Worm (Caenorhabditis elegans): ENCODE data around the gene Y57E12B.10.

The Y57E12B.10 gene

DNA sequence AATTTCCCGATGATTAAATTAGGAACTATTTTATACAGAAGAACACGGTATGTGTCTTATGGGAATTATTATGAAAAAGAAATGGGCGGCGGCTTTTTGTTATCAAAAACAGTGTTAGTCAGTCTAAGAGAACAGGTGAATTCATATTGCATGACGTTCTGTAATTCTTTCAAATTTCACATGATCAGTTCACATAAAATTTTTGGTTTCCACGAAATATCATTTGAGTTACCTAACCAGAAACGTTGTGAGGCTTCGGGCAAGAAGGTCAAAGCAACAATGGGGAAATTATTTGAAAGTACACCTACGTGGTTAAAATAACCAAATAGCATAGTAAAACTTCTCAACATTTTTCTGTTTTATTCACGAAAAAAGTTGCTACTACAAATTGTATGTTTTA lies at the start of gene Y57E12B.10:
Y57E12B.10 (minus strand) TSS at position 101 of the 400 bp plus-strand sequence.
- TF ChIP-seq fos-1 (tag; optimal IDR thresholded peaks at IDR 0.05) (no peak), nhr-129 (tag; optimal IDR thresholded peaks at IDR 0.05) (no peak), sma-3 (GFP tag; optimal IDR thresholded peaks at IDR 0.05) (no peak)

DNA sequence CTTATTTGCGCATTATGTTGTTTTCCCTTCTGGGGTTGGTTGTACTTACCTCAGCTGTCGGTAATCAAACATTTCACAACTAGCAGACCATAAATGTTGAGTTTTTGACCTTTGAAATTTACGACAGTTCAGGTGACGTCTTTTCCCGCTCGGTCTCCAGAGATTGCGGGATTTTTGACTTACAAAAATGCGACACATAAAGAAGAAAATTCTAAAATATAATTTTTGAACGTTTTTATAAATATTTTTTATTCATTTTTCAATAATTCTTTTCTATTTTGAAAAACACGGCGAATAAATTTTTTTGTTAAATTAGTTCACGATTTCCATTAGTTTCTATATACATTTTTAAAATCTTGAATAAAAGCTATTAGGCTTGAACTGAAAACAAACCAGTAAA lies 47.0 kb upstream of the Y57E12B.10 start, which contains the start of gene nhr-161:
nhr-161 (minus strand) TSS at position 101 of the 400 bp plus-strand sequence.
- TF ChIP-seq nhr-129 (tag; optimal IDR thresholded peaks at IDR 0.05) (no peak), sma-9 (GFP tag; optimal IDR thresholded peaks at IDR 0.05) (no peak), sma-9 (tag; optimal IDR thresholded peaks at IDR 0.05) (no peak), aly-2 (tag; optimal IDR thresholded peaks at IDR 0.05) (no peak), unc-62 (GFP tag; optimal IDR thresholded peaks at IDR 0.05) (no peak), mbf-1 (tag; optimal IDR thresholded peaks at IDR 0.05) (no peak), dmd-4 (tag; optimal IDR thresholded peaks at IDR 0.05) (no peak), nhr-77 (tag; optimal IDR thresholded peaks at IDR 0.05) (no peak), C34F6.9 (tag; optimal IDR thresholded peaks at IDR 0.05) (no peak), mdl-1 (tag; optimal IDR thresholded peaks at IDR 0.05) (no peak), Y55F3AM.14 (GFP tag; optimal IDR thresholded peaks at IDR 0.05) (no peak), nhr-10 (tag; optimal IDR thresholded peaks at IDR 0.05) (no peak), R02D3.7 (tag; optimal IDR thresholded peaks at IDR 0.05) (no peak), F13H6.1 (tag; optimal IDR thresholded peaks at IDR 0.05) (no peak), nhr-12 (tag; optimal IDR thresholded peaks at IDR 0.05) (no peak), elt-1 (tag; optimal IDR thresholded peaks at IDR 0.05) (no peak), nhr-237 (tag; optimal IDR thresholded peaks at IDR 0.05) (no peak), ztf-1 (GFP tag; conservative IDR thresholded peaks at IDR 0.05) (no peak), ztf-4 (tag; optimal IDR thresholded peaks at IDR 0.05) (no peak)

- TF ChIP-seq snpc-4 (tag; optimal IDR thresholded peaks at IDR 0.05) (no peak), ama-1 (optimal IDR thresholded peaks at IDR 0.05) (no peak), unc-62 (GFP tag; optimal IDR thresholded peaks at IDR 0.05) (no peak), elt-3 (tag; optimal IDR thresholded peaks at IDR 0.05) (no peak), ceh-16 (tag; optimal IDR thresholded peaks at IDR 0.05) (no peak), C34F6.9 (tag; optimal IDR thresholded peaks at IDR 0.05) (no peak), unc-55 (GFP tag; optimal IDR thresholded peaks at IDR 0.05) (no peak), nhr-10 (tag; optimal IDR thresholded peaks at IDR 0.05) (no peak)
Observed at ce11 chrV:6979019-6979418, 43.2 kb upstream of the Y57E12B.10 start, which contains the start of gene sre-12. sre-12 (minus strand) TSS chrV:6979119.

DNA sequence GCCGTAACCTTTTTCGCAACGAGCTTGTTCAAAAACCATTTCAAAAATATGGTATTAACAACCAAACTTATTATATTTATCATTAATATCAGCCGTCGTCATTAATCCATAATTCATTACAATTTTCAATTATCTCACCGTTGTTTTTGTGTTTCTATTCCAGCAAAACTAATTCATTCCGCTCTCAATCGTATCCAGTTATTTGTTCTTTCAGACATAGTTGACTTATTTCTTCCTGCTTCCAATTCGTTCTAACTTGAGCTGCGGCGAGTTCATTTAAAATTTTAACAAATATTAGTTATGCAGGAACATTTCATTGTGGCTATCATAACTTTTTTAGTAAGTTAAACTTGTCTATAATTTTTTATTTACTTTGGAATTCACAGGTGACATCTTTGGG lies 40.3 kb upstream of the Y57E12B.10 start, which contains the start of gene srx-16:
srx-16 (plus strand) TSS at position 301 of the 400 bp plus-strand sequence.
- TF ChIP-seq ama-1 (optimal IDR thresholded peaks at IDR 0.05): no peak
- no peak for TF ChIP-seq nhr-23 (tag; optimal IDR thresholded peaks at IDR 0.05)
- no peak for TF ChIP-seq zag-1 (tag; optimal IDR thresholded peaks at IDR 0.05)
- TF ChIP-seq mab-5 (tag; optimal IDR thresholded peaks at IDR 0.05): no peak
- TF ChIP-seq sma-9 (GFP tag; optimal IDR thresholded peaks at IDR 0.05): no peak
- no peak for TF ChIP-seq sma-9 (tag; optimal IDR thresholded peaks at IDR 0.05)
- no peak for TF ChIP-seq alr-1 (tag; optimal IDR thresholded peaks at IDR 0.05)
- no peak for TF ChIP-seq nhr-10 (tag; optimal IDR thresholded peaks at IDR 0.05)
- TF ChIP-seq mdl-1 (tag; optimal IDR thresholded peaks at IDR 0.05): no peak
- TF ChIP-seq unc-62 (GFP tag; optimal IDR thresholded peaks at IDR 0.05): no peak
- no peak for TF ChIP-seq nhr-12 (tag; optimal IDR thresholded peaks at IDR 0.05)
- no peak for TF ChIP-seq egl-27 (tag; optimal IDR thresholded peaks at IDR 0.05)
- no peak for TF ChIP-seq elt-3 (tag; optimal IDR thresholded peaks at IDR 0.05)
- no peak for TF ChIP-seq lin-11 (tag; optimal IDR thresholded peaks at IDR 0.05)

- TF ChIP-seq F13H6.1 (tag; optimal IDR thresholded peaks at IDR 0.05): no peak
- TF ChIP-seq mab-5 (tag; optimal IDR thresholded peaks at IDR 0.05): no peak
- no peak for TF ChIP-seq nhr-25 (tag; optimal IDR thresholded peaks at IDR 0.05)
- TF ChIP-seq sma-9 (GFP tag; optimal IDR thresholded peaks at IDR 0.05): no peak
- TF ChIP-seq sma-9 (tag; optimal IDR thresholded peaks at IDR 0.05): no peak
- TF ChIP-seq lin-13 (GFP tag; optimal IDR thresholded peaks at IDR 0.05): no peak
- TF ChIP-seq unc-62 (GFP tag; optimal IDR thresholded peaks at IDR 0.05): no peak
- no peak for TF ChIP-seq lsy-2 (tag; optimal IDR thresholded peaks at IDR 0.05)
- no peak for TF ChIP-seq R02D3.7 (tag; optimal IDR thresholded peaks at IDR 0.05)
- TF ChIP-seq nhr-10 (tag; optimal IDR thresholded peaks at IDR 0.05): no peak
- no peak for TF ChIP-seq unc-55 (GFP tag; optimal IDR thresholded peaks at IDR 0.05)
- TF ChIP-seq elt-1 (tag; optimal IDR thresholded peaks at IDR 0.05): no peak
- TF ChIP-seq nhr-12 (tag; optimal IDR thresholded peaks at IDR 0.05): no peak
- TF ChIP-seq mdl-1 (tag; optimal IDR thresholded peaks at IDR 0.05): no peak
- TF ChIP-seq nhr-23 (tag; optimal IDR thresholded peaks at IDR 0.05): no peak
- TF ChIP-seq nhr-11 (tag; optimal IDR thresholded peaks at IDR 0.05): no peak
Observed at ce11 chrV:6971567-6971966, 35.8 kb upstream of the Y57E12B.10 start, which contains the start of gene srx-59. srx-59 (plus strand) TSS chrV:6971867.

Data from whole organism, L2 larva.